Fruit fly (Drosophila melanogaster) whole organism, wandering third instar larva: Measurements from ENCODE around the gene Ir94d.

Experiments
- Abd-B ChIP-seq: fragments of >200 bp; optimal IDR thresholded peaks from 2 replicates; lab custom pipeline; 2017; ENCODE audit warnings: missing biosample characterization, missing genetic modification characterization
- Dfd ChIP-seq: fragments of >200 bp; optimal IDR thresholded peaks from 2 replicates; lab custom pipeline; 2017; ENCODE audit warnings: missing biosample characterization, missing genetic modification characterization
- HLH106 ChIP-seq: fragments of 200-800 bp; optimal IDR thresholded peaks from 3 replicates; lab custom pipeline; 2019; ENCODE audit warnings: missing biosample characterization, mild to moderate bottlenecking, missing genetic modification characterization, moderate library complexity
- Hr78 ChIP-seq: fragments of >200 bp; optimal IDR thresholded peaks from 2 replicates; lab custom pipeline; 2017; ENCODE audit warnings: missing biosample characterization, missing genetic modification characterization
- Myc ChIP-seq: fragments of >200 bp; optimal IDR thresholded peaks from 2 replicates; lab custom pipeline; 2017
- brk ChIP-seq: fragments of 200-800 bp; sonication (Bioruptor generic); optimal IDR thresholded peaks from 2 replicates; lab custom pipeline; 2016; ENCODE audit warnings: missing biosample characterization, mild to moderate bottlenecking, missing genetic modification characterization

- TF ChIP-seq Myc: no peak
- TF ChIP-seq Abd-B (GFP tag; lab: Kevin White, UChicago): no peak
- no peak for TF ChIP-seq Hr78 (GFP tag; lab: Kevin White, UChicago)
- no peak for TF ChIP-seq brk (GFP tag; lab: Kevin White, UChicago)
- TF ChIP-seq Dfd (GFP tag; lab: Kevin White, UChicago): no peak
- no peak for TF ChIP-seq HLH106 (tag; lab: Kevin White, UChicago)
These were observed 18.9 kb upstream of the Ir94d start for dm6 chr3R:23383723-23384122.
